Worm (Caenorhabditis elegans): ENCODE data around the gene srt-12.

srt-12 gene

DNA sequence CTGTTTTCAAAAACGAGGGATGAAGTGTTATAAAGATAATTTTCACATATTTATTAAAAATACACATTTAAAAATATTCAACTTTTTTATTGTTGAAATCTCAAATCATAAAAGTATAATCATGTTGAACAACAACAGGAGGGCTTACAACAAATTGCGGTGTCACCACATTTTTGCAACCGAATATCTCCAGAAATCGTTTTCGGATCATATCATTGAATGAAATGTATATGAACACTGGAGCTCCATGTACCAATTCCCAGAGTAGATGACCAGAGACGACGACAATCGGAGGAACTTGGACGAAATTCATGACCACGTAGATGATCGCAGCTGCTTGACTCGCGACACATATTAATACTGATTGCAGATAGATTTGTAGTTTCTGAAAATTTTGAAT, 19.1 kb upstream of the srt-12 start:
- TF ChIP-seq Y116A8C.19 (tag; optimal IDR thresholded peaks at IDR 0.05; ENCODE audit: borderline replicate concordance) (no peak), xbp-1 (tag; optimal IDR thresholded peaks at IDR 0.05) (no peak), efl-1 (optimal IDR thresholded peaks at IDR 0.05) (no peak), efl-1 (GFP tag; optimal IDR thresholded peaks at IDR 0.05 in 1 of 2) (peak in 1 of 2 experiments; percentile 64), unc-30 (tag; optimal IDR thresholded peaks at IDR 0.05) (no peak), nhr-84 (tag; optimal IDR thresholded peaks at IDR 0.05) (no peak), nhr-71 (tag; optimal IDR thresholded peaks at IDR 0.05) (no peak)

DNA sequence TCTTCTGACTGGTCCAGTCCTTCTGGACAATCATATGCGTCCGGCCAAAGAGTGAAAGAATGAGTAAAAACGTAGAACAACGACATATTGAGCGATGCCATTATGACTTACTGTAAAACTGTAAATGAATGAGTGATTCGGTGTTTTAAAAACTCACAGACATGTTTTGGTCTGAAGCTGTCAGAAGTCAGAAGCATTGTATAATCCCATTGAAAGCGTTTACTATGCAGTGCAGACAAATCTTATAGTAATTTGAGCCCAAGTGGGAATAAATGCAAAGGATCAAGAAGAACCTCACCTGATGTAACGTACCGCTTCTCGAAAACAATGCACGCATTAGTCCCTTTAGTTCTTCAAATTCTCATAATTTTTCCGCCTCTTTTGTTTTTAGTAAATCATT, 17.8 kb upstream of the srt-12 start, which contains the start of gene srt-3:
TSS of gene srt-3 (minus strand) at position 101 of the 400 bp plus-strand sequence.
- no peak for TF ChIP-seq unc-62 (GFP tag; optimal IDR thresholded peaks at IDR 0.05)
- TF ChIP-seq nhr-84 (tag; optimal IDR thresholded peaks at IDR 0.05) = no peak
- no peak for TF ChIP-seq lin-39 (tag; optimal IDR thresholded peaks at IDR 0.05)
- no peak for TF ChIP-seq fkh-4 (tag; optimal IDR thresholded peaks at IDR 0.05; ENCODE audit: borderline replicate concordance)
- no peak for TF ChIP-seq lin-15B (tag; optimal IDR thresholded peaks at IDR 0.05)

DNA sequence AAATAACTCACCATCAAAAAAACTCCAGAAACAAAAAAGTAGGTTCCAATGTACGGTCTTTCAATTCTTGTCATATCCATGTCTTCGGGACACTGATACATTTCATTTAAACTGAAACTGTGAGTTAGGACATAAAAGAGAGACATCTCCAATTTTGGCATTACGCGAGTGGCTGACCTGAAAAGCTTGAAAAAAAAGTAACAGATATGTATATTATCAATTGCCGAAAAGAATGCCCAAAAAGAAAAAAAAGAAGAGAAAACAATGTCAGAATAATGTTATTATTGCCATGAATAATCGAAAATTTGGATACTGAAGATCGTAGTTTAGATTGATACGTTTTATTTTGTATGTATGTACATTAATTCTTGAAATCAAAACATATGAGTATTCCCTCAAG, 14.1 kb upstream of the srt-12 start, which contains the start of gene srt-14:
TSS of gene srt-14 (minus strand) at position 101 of the 400 bp plus-strand sequence.
- TF ChIP-seq C16A3.4 (tag; optimal IDR thresholded peaks at IDR 0.05) = no peak
- TF ChIP-seq zip-4 (GFP tag; optimal IDR thresholded peaks at IDR 0.05) = no peak
- TF ChIP-seq unc-130 (tag; optimal IDR thresholded peaks at IDR 0.05) = no peak
- TF ChIP-seq efl-3 (GFP tag; optimal IDR thresholded peaks at IDR 0.05) = no peak
- TF ChIP-seq ama-1 (optimal IDR thresholded peaks at IDR 0.05) = no peak

DNA sequence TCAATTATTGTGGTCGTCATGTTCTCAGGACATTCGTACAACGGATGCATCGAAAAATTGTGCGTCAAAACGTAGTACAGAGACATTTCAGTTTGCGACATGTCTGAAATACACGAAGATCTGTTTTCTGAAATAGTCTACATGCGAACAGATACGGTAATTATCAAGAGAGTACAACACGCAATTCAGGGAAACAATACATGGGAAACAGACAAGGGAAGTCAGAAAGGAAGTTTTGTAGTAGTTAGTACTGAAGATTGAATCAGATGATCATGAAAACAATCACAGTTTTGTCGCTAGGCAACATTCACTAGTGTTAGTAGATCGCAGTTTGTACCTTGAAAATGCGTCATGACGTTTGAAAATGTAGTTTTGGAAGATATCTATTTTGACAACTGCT, 7.7 kb upstream of the srt-12 start, which contains the start of gene srt-13:
TSS of gene srt-13 (minus strand) at position 101 of the 400 bp plus-strand sequence.
- TF ChIP-seq fos-1 (tag; optimal IDR thresholded peaks at IDR 0.05) (no peak), blmp-1 (tag; optimal IDR thresholded peaks at IDR 0.05) (no peak)

DNA sequence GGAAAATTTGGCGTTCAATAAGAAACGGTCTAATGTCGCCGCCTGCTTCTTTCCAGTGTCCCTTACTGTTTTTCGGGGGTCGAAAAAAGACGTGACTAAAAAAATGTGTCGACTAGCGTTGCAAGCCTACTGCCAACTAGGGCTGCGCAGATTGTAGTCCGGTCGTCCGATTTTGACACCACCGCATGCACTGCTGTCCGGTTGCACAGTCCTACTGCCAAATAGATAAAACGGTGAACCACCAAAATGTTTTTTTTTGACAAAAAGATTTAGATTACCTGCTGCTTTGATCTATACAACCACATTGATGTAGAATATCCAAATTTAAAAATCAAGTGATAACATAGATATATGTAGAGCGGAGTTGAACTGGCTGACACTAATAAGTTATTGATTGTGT, 6.0 kb upstream of the srt-12 start:
- TF ChIP-seq efl-1 (optimal IDR thresholded peaks at IDR 0.05) (no peak), efl-1 (GFP tag; optimal IDR thresholded peaks at IDR 0.05 in 1 of 2) (peak in 1 of 2 experiments; percentile 13), fkh-8 (tag; optimal IDR thresholded peaks at IDR 0.05) (no peak), zag-1 (tag; optimal IDR thresholded peaks at IDR 0.05) (no peak)

DNA sequence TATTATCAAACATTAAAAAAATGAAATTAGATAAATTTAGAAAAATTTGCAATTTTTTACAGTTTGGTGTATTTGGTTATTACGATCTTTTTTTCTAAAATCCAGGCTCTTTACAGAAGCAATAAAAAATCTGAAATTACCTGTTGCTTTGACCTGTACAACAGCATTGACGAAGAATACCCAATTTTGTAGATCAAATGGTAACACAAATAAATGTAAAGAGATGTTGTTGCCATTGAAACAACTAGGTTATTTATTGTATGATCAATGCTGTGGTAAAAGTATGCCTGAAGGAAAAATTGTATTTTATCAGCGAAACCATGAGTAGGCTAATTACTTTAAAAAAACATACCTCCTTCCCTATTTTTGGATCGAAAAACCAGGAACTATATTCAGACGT, 776 bp downstream of the srt-12 start:
- TF ChIP-seq elt-2 (tag; optimal IDR thresholded peaks at IDR 0.05) (no peak), unc-30 (tag; optimal IDR thresholded peaks at IDR 0.05) (no peak), alr-1 (tag; optimal IDR thresholded peaks at IDR 0.05; ENCODE audit: borderline replicate concordance) (no peak), pqm-1 (tag; optimal IDR thresholded peaks at IDR 0.05) (no peak), mdl-1 (tag; optimal IDR thresholded peaks at IDR 0.05) (no peak), jun-1 (tag; optimal IDR thresholded peaks at IDR 0.05) (no peak), nhr-84 (tag; optimal IDR thresholded peaks at IDR 0.05) (no peak), fkh-4 (tag; optimal IDR thresholded peaks at IDR 0.05; ENCODE audit: borderline replicate concordance) (no peak), hlh-17 (GFP tag; optimal IDR thresholded peaks at IDR 0.05; ENCODE audit: borderline replicate concordance) (no peak), dpl-1 (GFP tag; optimal IDR thresholded peaks at IDR 0.05) (no peak), swsn-7 (tag; optimal IDR thresholded peaks at IDR 0.05) (no peak), elt-3 (tag; optimal IDR thresholded peaks at IDR 0.05) (no peak), nhr-12 (tag; optimal IDR thresholded peaks at IDR 0.05) (no peak), egl-27 (tag; optimal IDR thresholded peaks at IDR 0.05) (no peak), unc-86 (tag; optimal IDR thresholded peaks at IDR 0.05) (no peak), lin-39 (tag; optimal IDR thresholded peaks at IDR 0.05) (no peak), sup-37 (GFP tag; optimal IDR thresholded peaks at IDR 0.05) (no peak), ceh-63 (GFP tag; optimal IDR thresholded peaks at IDR 0.05) (no peak), tbx-2 (tag; optimal IDR thresholded peaks at IDR 0.05) (no peak), vab-15 (tag; optimal IDR thresholded peaks at IDR 0.05) (no peak)
